Worm (Caenorhabditis elegans) whole organism, young adult: ENCODE results near the gene unc-79.

Source experiments
- F49E8.2 ChIP-seq: sonication (generic microtip); optimal IDR thresholded peaks from 3 replicates; lab custom pipeline; 2017; ENCODE audit warnings: missing genetic modification characterization, mild to moderate bottlenecking, missing compliant biosample characterization, antibody characterized with exemption, moderate library complexity; ENCODE audit not compliant: insufficient read depth
- T07F8.4 ChIP-seq: sonication (generic microtip); optimal IDR thresholded peaks from 2 replicates; lab custom pipeline; 2016; ENCODE audit warnings: mild to moderate bottlenecking, missing genetic modification characterization, moderate library complexity, missing compliant biosample characterization
- attf-5 ChIP-seq: fragments of 200-800 bp; sonication (Bioruptor generic); optimal IDR thresholded peaks from 2 replicates; lab custom pipeline; 2018; ENCODE audit warnings: mild to moderate bottlenecking, missing genetic modification characterization, missing compliant biosample characterization
- chd-7 ChIP-seq: sonication (generic microtip); optimal IDR thresholded peaks from 2 replicates; lab custom pipeline; 2016; ENCODE audit warnings: mild to moderate bottlenecking, missing genetic modification characterization, moderate library complexity, missing compliant biosample characterization
- dpl-1 ChIP-seq: fragments of 150-350 bp; optimal IDR thresholded peaks from 2 replicates; lab custom pipeline; 2014; ENCODE audit warnings: missing biosample characterization, missing genetic modification reagents, missing genetic modification characterization
- egl-44 ChIP-seq: fragments of 200-800 bp; sonication (Bioruptor generic); IDR thresholded peaks from 2 replicates; pipeline ENCODE4 v1.3.6; 2022; ENCODE audit warnings: missing genetic modification reagents, missing genetic modification characterization, missing compliant biosample characterization
- gei-17 ChIP-seq: fragments of 200-800 bp; sonication (Bioruptor generic); optimal IDR thresholded peaks from 2 replicates; lab custom pipeline; 2018; ENCODE audit warnings: mild to moderate bottlenecking, missing genetic modification characterization, missing compliant biosample characterization
- him-1 ChIP-seq: sonication (generic microtip); optimal IDR thresholded peaks from 2 replicates; lab custom pipeline; 2016; ENCODE audit warnings: missing genotype, missing genetic modification reagents, missing genetic modification characterization, missing compliant biosample characterization
- hlh-26 ChIP-seq: fragments of 200-800 bp; sonication (Bioruptor generic); conservative IDR thresholded peaks from 2 replicates; pipeline ENCODE4 v1.3.6; 2022; ENCODE audit warnings: missing genetic modification reagents, missing genetic modification characterization, missing compliant biosample characterization
- sdz-38 ChIP-seq: sonication (generic microtip); optimal IDR thresholded peaks from 2 replicates; lab custom pipeline; 2016; ENCODE audit warnings: missing genotype, missing genetic modification characterization, missing compliant biosample characterization
- somi-1 ChIP-seq: fragments of 200-800 bp; sonication (Bioruptor generic); optimal IDR thresholded peaks from 2 replicates; lab custom pipeline; 2018; ENCODE audit warnings: mild to moderate bottlenecking, missing genetic modification characterization, missing compliant biosample characterization
- tlf-1 ChIP-seq: fragments of 200-800 bp; sonication (Bioruptor generic); optimal IDR thresholded peaks from 2 replicates; lab custom pipeline; 2018; ENCODE audit warnings: mild to moderate bottlenecking, missing genetic modification characterization, missing compliant biosample characterization

DNA sequence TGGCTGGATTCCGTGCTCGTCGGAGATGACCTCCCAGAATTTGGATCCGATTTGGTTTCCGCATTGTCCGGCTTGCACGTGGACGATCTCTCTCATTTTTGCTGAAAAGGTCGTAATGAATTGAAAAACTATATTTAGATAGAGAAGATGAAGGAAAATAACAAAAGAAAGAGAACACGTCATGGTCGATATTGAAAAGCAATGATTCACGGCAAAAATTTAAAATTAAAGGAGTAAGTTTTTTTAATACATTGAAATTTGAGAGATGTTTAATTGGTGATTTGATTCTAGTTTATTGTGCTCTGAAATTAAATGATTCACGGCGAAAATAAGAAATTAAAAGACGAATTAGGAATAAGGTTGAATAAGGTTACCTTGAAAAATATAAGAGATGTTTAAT lies 48.9 kb upstream of the unc-79 start, which contains the start of gene tbb-2:
- TF ChIP-seq attf-5 (GFP tag; lab: Kevin White, UChicago): no peak
- no peak for TF ChIP-seq dpl-1 (GFP tag; lab: Kevin White, UChicago)
- TF ChIP-seq somi-1 (GFP tag; lab: Kevin White, UChicago): no peak
- no peak for TF ChIP-seq chd-7 (tag; lab: Kevin White, UChicago)
- TF ChIP-seq gei-17 (GFP tag; lab: Kevin White, UChicago): no peak
- TF ChIP-seq egl-44: no peak
- no peak for TF ChIP-seq tlf-1
- TF ChIP-seq sdz-38 (tag; lab: Kevin White, UChicago): no peak
- no peak for TF ChIP-seq F49E8.2 (tag; lab: Kevin White, UChicago)
- TF ChIP-seq hlh-26 (GFP tag; lab: Robert Waterston, UW): no peak
- TF ChIP-seq him-1 (tag; lab: Kevin White, UChicago): no peak
- TF ChIP-seq T07F8.4 (tag; lab: Kevin White, UChicago): no peak
